Fruit fly (Drosophila melanogaster) whole organism, embryonic: ENCODE results near the gene lin-52.

Experiments used
- Atf6 ChIP-seq: fragments of 200-800 bp; sonication (Bioruptor generic); IDR thresholded peaks from 2 replicates; pipeline ENCODE4 v1.3.6; 2022; ENCODE audit warnings: missing biosample characterization, missing genetic modification characterization
- Awh ChIP-seq: fragments of 200-800 bp; sonication (Bioruptor generic); IDR thresholded peaks from 2 replicates; pipeline ENCODE4, ENCODE4 v1.3.6; 2022; ENCODE audit warnings: missing biosample characterization, missing genetic modification characterization
- CG10267 ChIP-seq: fragments of 200-800 bp; sonication (Bioruptor generic); optimal IDR thresholded peaks from 2 replicates; lab custom pipeline; 2018; ENCODE audit warnings: missing biosample characterization, mild to moderate bottlenecking, missing genetic modification characterization, moderate library complexity
- CG1602 ChIP-seq: fragments of 200-800 bp; sonication (Bioruptor generic); optimal IDR thresholded peaks from 3 replicates; lab custom pipeline; 2016; ENCODE audit warnings: missing biosample characterization, missing genetic modification characterization
- CG17568 ChIP-seq: fragments of 200-800 bp; sonication (Bioruptor generic); optimal IDR thresholded peaks from 2 replicates; lab custom pipeline; 2018; ENCODE audit warnings: missing biosample characterization, mild to moderate bottlenecking, missing genetic modification characterization, moderate library complexity
- CG4730 ChIP-seq: fragments of 200-800 bp; sonication (Bioruptor generic); IDR thresholded peaks from 2 replicates; pipeline ENCODE4 v1.3.6; 2022; ENCODE audit warnings: missing biosample characterization, missing genetic modification characterization
- CG7745 ChIP-seq: fragments of 200-800 bp; sonication (Bioruptor generic); optimal IDR thresholded peaks from 2 replicates; lab custom pipeline; 2018; ENCODE audit warnings: missing biosample characterization, mild to moderate bottlenecking, missing genetic modification characterization, moderate library complexity
- CG8281 ChIP-seq: fragments of 200-800 bp; sonication (Bioruptor generic); optimal IDR thresholded peaks from 2 replicates; lab custom pipeline; 2018; ENCODE audit warnings: missing biosample characterization, mild to moderate bottlenecking, missing genetic modification characterization, moderate library complexity
- CG8359 ChIP-seq: fragments of 200-800 bp; sonication (Bioruptor generic); optimal IDR thresholded peaks from 2 replicates; lab custom pipeline; 2017; ENCODE audit warnings: missing biosample characterization, mild to moderate bottlenecking, missing genetic modification characterization, borderline replicate concordance
- CG8388 ChIP-seq: fragments of 200-800 bp; sonication (Bioruptor generic); optimal IDR thresholded peaks from 2 replicates; lab custom pipeline; 2019; ENCODE audit warnings: missing biosample characterization, mild to moderate bottlenecking, missing genetic modification characterization, moderate library complexity
- CG8944 ChIP-seq: fragments of 200-800 bp; sonication (Bioruptor generic); optimal IDR thresholded peaks from 3 replicates; lab custom pipeline; 2016; ENCODE audit warnings: missing biosample characterization, missing genetic modification characterization
- CG9876 ChIP-seq: fragments of 200-800 bp; sonication (Bioruptor generic); optimal IDR thresholded peaks from 2 replicates; lab custom pipeline; 2016; ENCODE audit warnings: missing biosample characterization, missing genetic modification characterization
- D ChIP-seq, 2 experiments: fragments of 200-800 bp in 1 of 2; fragments of >200 bp in 1 of 2; sonication (Bioruptor generic) in 1 of 2; optimal IDR thresholded peaks; 2 replicates in 1 of 2; 3 replicates in 1 of 2; lab custom pipeline; 2017; ENCODE audit warnings: mild to moderate bottlenecking in 1 of 2, missing biosample characterization in 1 of 2, missing genetic modification characterization in 1 of 2, missing genetic modification reagents in 1 of 2
- Dip2 ChIP-seq: fragments of 200-800 bp; sonication (Bioruptor generic); IDR thresholded peaks from 2 replicates; pipeline ENCODE4 v1.3.6; 2022; ENCODE audit warnings: missing biosample characterization, missing genetic modification characterization
- Drgx ChIP-seq: fragments of 200-800 bp; sonication (Bioruptor generic); IDR thresholded peaks from 2 replicates; pipeline ENCODE4 v1.3.6; 2022; ENCODE audit warnings: missing biosample characterization, missing genetic modification characterization
- Fer3 ChIP-seq: fragments of 200-800 bp; sonication (Bioruptor generic); optimal IDR thresholded peaks from 2 replicates; lab custom pipeline; 2018; ENCODE audit warnings: missing biosample characterization, mild to moderate bottlenecking, missing genetic modification characterization, moderate library complexity
- HLH4C ChIP-seq: fragments of 200-800 bp; sonication (Bioruptor generic); IDR thresholded peaks from 3 replicates; pipeline ENCODE4 v1.3.6; 2022; ENCODE audit warnings: missing biosample characterization, missing genetic modification characterization; ENCODE audit not compliant: partially characterized antibody
- HmgD ChIP-seq: fragments of 200-800 bp; sonication (Bioruptor generic); optimal IDR thresholded peaks from 3 replicates; lab custom pipeline; 2016; ENCODE audit warnings: missing biosample characterization, missing genetic modification characterization
- Hmr ChIP-seq: fragments of 200-800 bp; sonication (Bioruptor generic); optimal IDR thresholded peaks from 3 replicates; lab custom pipeline; 2017; ENCODE audit warnings: mild to moderate bottlenecking, missing biosample characterization, missing genetic modification reagents, missing genetic modification characterization
- Kr ChIP-seq: fragments of 200-800 bp; sonication (Bioruptor generic); optimal IDR thresholded peaks from 2 replicates; lab custom pipeline; 2017; ENCODE audit warnings: missing biosample characterization, mild to moderate bottlenecking, missing genetic modification characterization
- ap ChIP-seq: fragments of 200-800 bp; sonication (Bioruptor generic); IDR thresholded peaks from 2 replicates; pipeline ENCODE4 v1.3.6; 2022; ENCODE audit warnings: missing biosample characterization, missing genetic modification characterization
- bowl ChIP-seq: fragments of 200-800 bp; sonication (Bioruptor generic); IDR thresholded peaks from 2 replicates; pipeline ENCODE4 v1.3.6; 2022; ENCODE audit warnings: missing biosample characterization, missing genetic modification characterization
- cato ChIP-seq: fragments of 200-800 bp; sonication (Bioruptor generic); optimal IDR thresholded peaks from 2 replicates; lab custom pipeline; 2016; ENCODE audit warnings: missing biosample characterization, missing genetic modification characterization, borderline replicate concordance
- dati ChIP-seq: fragments of 200-800 bp; sonication (Bioruptor generic); IDR thresholded peaks from 2 replicates; pipeline ENCODE4 v1.3.6; 2022; ENCODE audit warnings: missing biosample characterization, missing genetic modification characterization
- eve ChIP-seq, 2 experiments: fragments of >200 bp; optimal IDR thresholded peaks; 2 replicates each; lab custom pipeline; 2017; ENCODE audit warnings: missing biosample characterization in 2 of 2, missing genetic modification characterization in 2 of 2
- grn ChIP-seq: fragments of 200-800 bp; sonication (Bioruptor generic); optimal IDR thresholded peaks from 3 replicates; lab custom pipeline; 2017; ENCODE audit warnings: missing biosample characterization, missing genetic modification characterization
- jing ChIP-seq: fragments of 200-800 bp; sonication (Bioruptor generic); optimal IDR thresholded peaks from 2 replicates; lab custom pipeline; 2018; ENCODE audit warnings: missing biosample characterization, mild to moderate bottlenecking, missing genetic modification characterization
- jumu ChIP-seq: fragments of 200-800 bp; sonication (Bioruptor generic); optimal IDR thresholded peaks from 3 replicates; lab custom pipeline; 2016; ENCODE audit warnings: missing biosample characterization, missing genetic modification characterization
- pho ChIP-seq: fragments of 200-800 bp; sonication (Bioruptor generic); optimal IDR thresholded peaks from 2 replicates; lab custom pipeline; 2016; ENCODE audit warnings: missing biosample characterization, missing genetic modification characterization
- psq ChIP-seq: fragments of 200-800 bp; sonication (Bioruptor generic); optimal IDR thresholded peaks from 2 replicates; lab custom pipeline; 2017; ENCODE audit warnings: missing biosample characterization, missing genetic modification characterization
- ro ChIP-seq: fragments of 200-800 bp; sonication (Bioruptor generic); IDR thresholded peaks from 2 replicates; pipeline ENCODE4 v1.3.6; 2022; ENCODE audit warnings: missing biosample characterization, missing genetic modification characterization
- run ChIP-seq: fragments of 200-800 bp; sonication (Bioruptor generic); optimal IDR thresholded peaks from 3 replicates; lab custom pipeline; 2018; ENCODE audit warnings: missing biosample characterization, mild to moderate bottlenecking, missing genetic modification characterization
- sens ChIP-seq: fragments of 200-800 bp; sonication (Bioruptor generic); peaks from one replicate; lab custom pipeline; 2016; ENCODE audit warnings: missing biosample characterization, missing genetic modification characterization
- seq ChIP-seq: fragments of 200-800 bp; sonication (Bioruptor generic); IDR thresholded peaks from 2 replicates; pipeline ENCODE4 v1.3.6; 2022; ENCODE audit warnings: missing biosample characterization, missing genetic modification characterization
- sim ChIP-seq: fragments of 200-800 bp; sonication (Bioruptor generic); IDR thresholded peaks from 2 replicates; pipeline ENCODE4 v1.3.6; 2022; ENCODE audit warnings: missing biosample characterization, missing genetic modification characterization
- sug ChIP-seq: fragments of 200-800 bp; optimal IDR thresholded peaks from 2 replicates; lab custom pipeline; 2019; ENCODE audit warnings: missing biosample characterization, mild to moderate bottlenecking, missing genetic modification characterization, moderate library complexity
- tio ChIP-seq: fragments of 200-800 bp; sonication (Bioruptor generic); optimal IDR thresholded peaks from 2 replicates; lab custom pipeline; 2017; ENCODE audit warnings: missing biosample characterization, missing genetic modification characterization, inconsistent platforms
- unc-4 ChIP-seq: fragments of 200-800 bp; sonication (Bioruptor generic); IDR thresholded peaks from 2 replicates; pipeline ENCODE4 v1.3.6; 2022; ENCODE audit warnings: missing biosample characterization, missing genetic modification characterization; ENCODE audit not compliant: partially characterized antibody
- usp ChIP-seq: fragments of >200 bp; optimal IDR thresholded peaks from 2 replicates; lab custom pipeline; 2017; ENCODE audit warnings: missing biosample characterization, missing genetic modification characterization
- vvl ChIP-seq: fragments of 200-800 bp; sonication (Bioruptor generic); IDR thresholded peaks from 2 replicates; pipeline ENCODE4 v1.3.6; 2022; ENCODE audit warnings: missing biosample characterization, missing genetic modification characterization
- wek ChIP-seq: fragments of 200-800 bp; sonication (Bioruptor generic); optimal IDR thresholded peaks from 3 replicates; lab custom pipeline; 2018; ENCODE audit warnings: missing biosample characterization, mild to moderate bottlenecking, missing genetic modification characterization, moderate library complexity
- zfh1 ChIP-seq: fragments of 200-800 bp; sonication (Bioruptor generic); IDR thresholded peaks from 3 replicates; pipeline ENCODE4 v1.3.6; 2022; ENCODE audit warnings: missing biosample characterization, missing genetic modification characterization

lin-52 gene

DNA sequence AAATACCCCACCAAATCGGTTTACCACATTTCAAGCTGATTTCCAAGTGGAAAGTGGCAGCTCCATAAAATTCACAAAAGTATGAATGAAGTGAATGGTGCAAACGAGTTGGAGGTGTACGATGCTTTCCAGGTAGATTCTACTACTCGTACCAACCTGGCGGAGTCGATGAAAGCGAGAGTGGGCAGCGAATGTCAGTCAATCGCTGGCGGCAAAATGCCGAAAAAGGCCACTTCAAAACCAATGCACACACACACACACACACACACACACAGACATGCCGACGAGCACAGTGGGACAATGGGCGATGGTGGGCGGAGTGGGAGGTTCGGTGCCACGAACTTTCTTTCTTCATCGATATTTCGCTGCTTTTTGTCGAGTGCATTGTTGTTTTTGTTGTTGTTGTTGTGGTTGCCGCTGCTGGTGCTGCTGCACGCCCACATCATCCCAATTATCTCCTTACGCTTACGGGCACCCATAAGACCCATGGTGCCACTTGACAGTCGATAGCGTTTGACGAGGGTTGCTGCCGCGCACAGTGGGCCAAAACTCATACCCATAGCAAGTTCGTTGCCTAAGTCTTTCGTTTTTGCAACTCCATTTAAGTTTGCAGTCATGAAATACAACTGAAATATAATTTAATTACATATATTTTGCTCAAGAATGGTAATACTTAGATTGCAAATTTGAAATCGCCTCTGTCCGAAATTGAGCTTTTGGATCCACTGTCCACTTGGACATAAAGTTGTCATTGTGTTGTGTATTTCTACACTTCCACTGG is 28.7 kb upstream of the lin-52 start (continued):
- TF ChIP-seq jumu (no peak), ro (GFP tag; lab: Robert Waterston, UW) (no peak), sim (GFP tag; lab: Robert Waterston, UW) (no peak), CG8388 (GFP tag; lab: Kevin White, UChicago) (peak; percentile 50), bowl (GFP tag; lab: Robert Waterston, UW) (no peak), eve (GFP tag; optimal IDR thresholded peaks at IDR 0.05; lab: Kevin White, UChicago) (no peak), dati (GFP tag; lab: Robert Waterston, UW) (no peak), CG7745 (tag; lab: Kevin White, UChicago) (no peak), CG8359 (GFP tag; lab: Kevin White, UChicago) (no peak), sug (tag; lab: Kevin White, UChicago) (no peak), usp (GFP tag; lab: Kevin White, UChicago) (no peak), Atf6 (GFP tag; lab: Robert Waterston, UW) (no peak), tio (GFP tag; lab: Kevin White, UChicago) (no peak), CG4730 (no peak), Dip2 (GFP tag; lab: Robert Waterston, UW) (no peak), sens (GFP tag; lab: Kevin White, UChicago) (peak; percentile 91), zfh1 (GFP tag; lab: Robert Waterston, UW) (peak; percentile 53; the same call in 1 of the 3 replicates), HmgD (no peak), pho (GFP tag; lab: Kevin White, UChicago) (no peak), CG8944 (GFP tag; lab: Kevin White, UChicago) (no peak), HLH4C (GFP tag; lab: Robert Waterston, UW) (no peak), Hmr (GFP tag; lab: Kevin White, UChicago) (no peak), grn (GFP tag; lab: Kevin White, UChicago) (no peak), CG1602 (no peak), seq (GFP tag; lab: Robert Waterston, UW) (no peak), ap (no peak; the same call in 1 of the 2 replicates), cato (GFP tag; lab: Kevin White, UChicago) (no peak), CG17568 (GFP tag; lab: Kevin White, UChicago) (no peak), CG9876 (GFP tag; lab: Kevin White, UChicago) (no peak), Fer3 (tag; lab: Kevin White, UChicago) (no peak), Drgx (peak; percentile 75)

DNA sequence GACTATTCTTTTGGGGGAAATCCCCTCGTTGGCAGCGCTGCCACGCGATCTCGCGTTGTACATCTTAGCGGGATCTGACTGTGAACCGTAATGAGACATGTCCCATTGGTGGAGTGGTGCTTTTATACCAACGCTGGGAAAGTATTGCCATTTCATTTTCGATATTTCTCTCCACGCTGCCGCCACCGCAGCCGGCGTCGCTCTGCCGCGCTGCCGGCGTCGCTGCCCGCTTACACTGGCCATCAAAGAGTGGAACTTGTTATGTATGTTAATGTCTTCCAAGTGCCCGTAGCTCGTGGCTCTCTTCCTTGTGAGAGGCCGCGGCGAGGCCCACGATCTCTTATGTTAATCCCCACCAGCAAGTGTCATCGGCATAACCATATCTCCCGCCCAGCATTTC is 26.8 kb upstream of the lin-52 start, which contains the start of gene CG3108:
Gene CG3108 (minus strand): TSS at position 101 of the 400 bp plus-strand sequence.
- TF ChIP-seq unc-4 (GFP tag; lab: Robert Waterston, UW): no peak
- no peak for TF ChIP-seq run (tag; lab: Kevin White, UChicago)
- no peak for TF ChIP-seq CG4730
- no peak for TF ChIP-seq Kr (GFP tag; lab: Kevin White, UChicago)
- no peak for TF ChIP-seq D (optimal IDR thresholded peaks at IDR 0.05; lab: Kevin White, UChicago)
- TF ChIP-seq D (GFP tag; optimal IDR thresholded peaks at IDR 0.05; lab: Kevin White, UChicago): no peak
- no peak for TF ChIP-seq CG10267
- TF ChIP-seq Awh (GFP tag; lab: Robert Waterston, UW): no peak

DNA sequence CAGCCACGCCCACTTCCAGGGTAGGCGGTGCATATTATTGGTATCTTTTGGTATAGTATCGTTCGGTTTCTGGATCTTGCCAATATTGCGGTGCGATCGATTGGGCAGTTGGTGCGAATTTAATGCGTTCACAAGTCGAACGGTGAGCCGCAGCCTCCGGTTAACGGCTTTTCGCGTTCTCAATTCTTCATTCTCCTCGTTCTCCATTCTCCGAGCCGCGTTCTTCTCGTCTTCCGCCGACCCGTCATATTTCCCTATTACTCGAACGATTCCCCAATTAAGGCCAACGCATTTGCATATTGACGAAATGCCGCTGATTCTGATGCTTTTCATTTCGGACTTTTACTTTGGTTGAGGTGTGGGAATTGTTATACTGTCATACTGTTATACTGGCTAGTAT is 21.8 kb upstream of the lin-52 start, which contains the start of gene CG42264:
Gene CG42264 (minus strand): TSS at position 101 of the 400 bp plus-strand sequence.
- TF ChIP-seq CG8281 (tag; lab: Kevin White, UChicago) (peak; percentile 40), psq (GFP tag; lab: Kevin White, UChicago) (no peak), jing (GFP tag; lab: Kevin White, UChicago) (no peak), CG7745 (tag; lab: Kevin White, UChicago) (no peak), wek (GFP tag; lab: Kevin White, UChicago) (no peak), vvl (GFP tag; lab: Robert Waterston, UW) (peak; percentile 22; the same call in 1 of the 2 replicates), unc-4 (GFP tag; lab: Robert Waterston, UW) (no peak)
